Worm (Caenorhabditis elegans) whole organism, L4 larva: ENCODE data around the gene C05E7.3.
"Not testable (repeated sequence)": the region's sequence is repeated elsewhere in the genome, so short reads cannot be mapped to it uniquely, and the experiment has no call there.

Experiments used
- ceh-82 ChIP-seq: sonication (generic microtip); optimal IDR thresholded peaks from 2 replicates; lab custom pipeline; 2017; ENCODE audit warnings: missing biosample characterization, missing genetic modification characterization
- mdl-1 ChIP-seq, 2 experiments: fragments of 150-350 bp in 1 of 2; sonication (generic microtip) in 1 of 2; optimal IDR thresholded peaks; 2 replicates each; lab custom pipeline; 2014 to 2017; ENCODE audit warnings: missing biosample characterization in 2 of 2, missing genetic modification characterization in 2 of 2
- nhr-111 ChIP-seq: fragments of 200-800 bp; sonication (Bioruptor generic); optimal IDR thresholded peaks from 2 replicates; lab custom pipeline; 2018; ENCODE audit warnings: mild to moderate bottlenecking, missing genetic modification characterization, missing compliant biosample characterization
- nhr-76 ChIP-seq: fragments of 150-350 bp; optimal IDR thresholded peaks from 2 replicates; lab custom pipeline; 2014; ENCODE audit warnings: missing biosample characterization, missing genetic modification characterization
- snpc-4 ChIP-seq: fragments of 150-350 bp; optimal IDR thresholded peaks from 2 replicates; lab custom pipeline; 2014; ENCODE audit warnings: missing biosample characterization, missing genetic modification characterization
- unc-62 ChIP-seq, 3 experiments: fragments of 150-350 bp in 1 of 3; sonication (generic microtip); optimal IDR thresholded peaks in 2 of 3; peaks in 1 of 3; 1 replicate in 1 of 3; 2 replicates in 2 of 3; lab custom pipeline; 2014 to 2017; ENCODE audit warnings: missing biosample characterization in 3 of 3, missing genetic modification characterization in 3 of 3, missing genetic modification reagents in 3 of 3, missing genotype in 1 of 3

ce11 chrX:12967037-12967436, 20.6 kb upstream of the C05E7.3 start:
- not testable (repeated sequence) for TF ChIP-seq unc-62 (GFP tag; optimal IDR thresholded peaks at IDR 0.05 in 1 of 2; lab: Kevin White, UChicago); unc-62 (tag; optimal IDR thresholded peaks at IDR 0.05; lab: Kevin White, UChicago); ceh-82 (tag; lab: Kevin White, UChicago); nhr-76 (tag; lab: Kevin White, UChicago); snpc-4 (tag; lab: Kevin White, UChicago); mdl-1 (tag; optimal IDR thresholded peaks at IDR 0.05; lab: Kevin White, UChicago); nhr-111 (GFP tag; lab: Kevin White, UChicago)
